Worm (Caenorhabditis elegans) whole organism, young adult: Measurements from ENCODE around the gene K06B4.15.
"Not testable (repeated sequence)": the region's sequence is repeated elsewhere in the genome, so short reads cannot be mapped to it uniquely, and the experiment has no call there.

Experiments used
- F10E7.11 ChIP-seq: sonication (generic microtip); optimal IDR thresholded peaks from 2 replicates; lab custom pipeline; 2017; ENCODE audit warnings: mild to moderate bottlenecking, missing genetic modification characterization, moderate library complexity, missing compliant biosample characterization
- F33H1.4 ChIP-seq: fragments of 200-800 bp; sonication (Bioruptor generic); IDR thresholded peaks from 2 replicates; pipeline ENCODE4 v1.3.6; 2022; ENCODE audit warnings: missing genetic modification reagents, missing genetic modification characterization, missing compliant biosample characterization
- F55B11.4 ChIP-seq: sonication (generic microtip); optimal IDR thresholded peaks from 2 replicates; lab custom pipeline; 2016; ENCODE audit warnings: missing compliant biosample characterization, missing genetic modification characterization, borderline replicate concordance; ENCODE audit not compliant: insufficient read depth
- T07F8.4 ChIP-seq: sonication (generic microtip); optimal IDR thresholded peaks from 2 replicates; lab custom pipeline; 2016; ENCODE audit warnings: mild to moderate bottlenecking, missing genetic modification characterization, moderate library complexity, missing compliant biosample characterization
- Y53F4B.3 ChIP-seq: fragments of 200-800 bp; sonication (Bioruptor generic); IDR thresholded peaks from 2 replicates; pipeline ENCODE4 v1.3.6; 2022; ENCODE audit warnings: missing genetic modification reagents, missing genetic modification characterization, missing compliant biosample characterization
- Y67H2A.10 ChIP-seq: fragments of 200-800 bp; sonication (Bioruptor generic); conservative IDR thresholded peaks from 2 replicates; pipeline ENCODE4 v1.3.6; 2022; ENCODE audit warnings: missing genetic modification reagents, missing genetic modification characterization, missing compliant biosample characterization
- Y79H2A.3 ChIP-seq: fragments of 200-800 bp; sonication (Bioruptor generic); conservative IDR thresholded peaks from 2 replicates; pipeline ENCODE4 v1.3.6; 2022; ENCODE audit warnings: missing genetic modification reagents, missing genetic modification characterization, missing compliant biosample characterization
- ama-1 ChIP-seq, 3 experiments: fragments of 150-350 bp in 1 of 3; sonication (generic microtip) in 2 of 3; optimal IDR thresholded peaks; 2 replicates each; lab custom pipeline; 2014 to 2018; ENCODE audit warnings: missing biosample characterization in 2 of 3, missing genetic modification characterization in 2 of 3, missing genetic modification reagents in 2 of 3
- aptf-3 ChIP-seq: fragments of 200-800 bp; sonication (Bioruptor generic); IDR thresholded peaks from 2 replicates; pipeline ENCODE4 v1.3.6; 2022; ENCODE audit warnings: missing genetic modification characterization, missing compliant biosample characterization
- atf-7 ChIP-seq: sonication (generic microtip); optimal IDR thresholded peaks from 2 replicates; lab custom pipeline; 2017; ENCODE audit warnings: mild to moderate bottlenecking, missing genetic modification characterization, missing compliant biosample characterization
- attf-3 ChIP-seq: fragments of 200-800 bp; sonication (Bioruptor generic); conservative IDR thresholded peaks from 2 replicates; pipeline ENCODE4 v1.3.6; 2022; ENCODE audit warnings: missing genetic modification reagents, missing genetic modification characterization, missing compliant biosample characterization
- attf-6 ChIP-seq: fragments of 200-800 bp; sonication (Bioruptor generic); IDR thresholded peaks from 2 replicates; pipeline ENCODE4 v1.3.6; 2022; ENCODE audit warnings: missing genetic modification reagents, missing genetic modification characterization, missing compliant biosample characterization
- ccch-3 ChIP-seq: fragments of 200-800 bp; sonication (Bioruptor generic); optimal IDR thresholded peaks from 2 replicates; lab custom pipeline; 2018; ENCODE audit warnings: mild to moderate bottlenecking, missing genetic modification characterization, missing compliant biosample characterization
- cebp-1 ChIP-seq, 2 experiments: fragments of 200-800 bp in 1 of 2; sonication (Bioruptor generic) in 1 of 2; sonication (generic microtip) in 1 of 2; IDR thresholded peaks in 1 of 2; optimal IDR thresholded peaks in 1 of 2; 2 replicates each; pipeline versions ENCODE4 v1.3.6 to Lab custom; 2017 to 2022; ENCODE audit warnings: missing compliant biosample characterization in 2 of 2, missing genetic modification characterization in 2 of 2, mild to moderate bottlenecking in 1 of 2, missing genetic modification reagents in 1 of 2, moderate library complexity in 1 of 2
- ceh-40 ChIP-seq: fragments of 200-800 bp; sonication (Bioruptor generic); IDR thresholded peaks from 2 replicates; pipeline ENCODE4 v1.3.6; 2022; ENCODE audit warnings: missing genetic modification characterization, missing compliant biosample characterization
- ceh-58 ChIP-seq: fragments of 200-800 bp; sonication (Bioruptor generic); IDR thresholded peaks from 2 replicates; pipeline ENCODE4 v1.3.6; 2022; ENCODE audit warnings: missing genetic modification characterization, missing compliant biosample characterization
- dpl-1 ChIP-seq: fragments of 150-350 bp; optimal IDR thresholded peaks from 2 replicates; lab custom pipeline; 2014; ENCODE audit warnings: missing biosample characterization, missing genetic modification reagents, missing genetic modification characterization
- egl-18 ChIP-seq: fragments of 200-800 bp; sonication (Bioruptor generic); IDR thresholded peaks from 2 replicates; pipeline ENCODE4 v1.3.6; 2022; ENCODE audit warnings: missing genetic modification reagents, missing genetic modification characterization, missing compliant biosample characterization
- ekl-4 ChIP-seq: fragments of 200-800 bp; sonication (Bioruptor generic); IDR thresholded peaks from 2 replicates; pipeline ENCODE4 v1.3.6; 2022; ENCODE audit warnings: missing genetic modification reagents, missing genetic modification characterization, missing compliant biosample characterization
- ets-4 ChIP-seq: fragments of 200-800 bp; sonication (Bioruptor generic); optimal IDR thresholded peaks from 2 replicates; lab custom pipeline; 2018; ENCODE audit warnings: mild to moderate bottlenecking, missing genetic modification characterization, missing compliant biosample characterization
- fkh-3 ChIP-seq: sonication (generic microtip); optimal IDR thresholded peaks from 2 replicates; lab custom pipeline; 2016; ENCODE audit warnings: mild to moderate bottlenecking, missing genetic modification characterization, missing compliant biosample characterization
- gei-17 ChIP-seq: fragments of 200-800 bp; sonication (Bioruptor generic); optimal IDR thresholded peaks from 2 replicates; lab custom pipeline; 2018; ENCODE audit warnings: mild to moderate bottlenecking, missing genetic modification characterization, missing compliant biosample characterization
- hsf-1 ChIP-seq: fragments of 200-800 bp; sonication (Bioruptor generic); IDR thresholded peaks from 2 replicates; pipeline ENCODE4 v1.3.6; 2022; ENCODE audit warnings: missing genetic modification reagents, missing genetic modification characterization, missing compliant biosample characterization
- lsy-27 ChIP-seq: sonication (generic microtip); optimal IDR thresholded peaks from 2 replicates; lab custom pipeline; 2017; ENCODE audit warnings: missing genetic modification characterization, mild to moderate bottlenecking, missing compliant biosample characterization, antibody characterized with exemption, missing genotype, borderline replicate concordance; ENCODE audit not compliant: insufficient read depth
- madf-3 ChIP-seq: fragments of 200-800 bp; sonication (Bioruptor generic); IDR thresholded peaks from 2 replicates; pipeline ENCODE4 v1.3.6; 2022; ENCODE audit warnings: missing genetic modification reagents, missing genetic modification characterization, missing compliant biosample characterization
- nhr-179 ChIP-seq: sonication (generic microtip); optimal IDR thresholded peaks from 2 replicates; lab custom pipeline; 2016; ENCODE audit warnings: mild to moderate bottlenecking, missing genetic modification characterization, missing compliant biosample characterization
- nhr-80 ChIP-seq: sonication (generic microtip); optimal IDR thresholded peaks from 2 replicates; lab custom pipeline; 2016; ENCODE audit warnings: missing genetic modification characterization, missing compliant biosample characterization
- nhr-90 ChIP-seq: sonication (generic microtip); optimal IDR thresholded peaks from 2 replicates; lab custom pipeline; 2016; ENCODE audit warnings: missing genotype, mild to moderate bottlenecking, missing genetic modification characterization, missing compliant biosample characterization
- pbrm-1 ChIP-seq: fragments of 200-800 bp; sonication (Bioruptor generic); IDR thresholded peaks from 2 replicates; pipeline ENCODE4 v1.3.6; 2022; ENCODE audit warnings: missing genetic modification reagents, missing genetic modification characterization, missing compliant biosample characterization
- pha-4 ChIP-seq: fragments of 150-350 bp; sonication (generic microtip); optimal IDR thresholded peaks from 2 replicates; lab custom pipeline; 2014; ENCODE audit warnings: missing biosample characterization, missing genetic modification reagents, missing genetic modification characterization
- sdz-38 ChIP-seq: sonication (generic microtip); optimal IDR thresholded peaks from 2 replicates; lab custom pipeline; 2016; ENCODE audit warnings: missing genotype, missing genetic modification characterization, missing compliant biosample characterization
- tlf-1 ChIP-seq: fragments of 200-800 bp; sonication (Bioruptor generic); optimal IDR thresholded peaks from 2 replicates; lab custom pipeline; 2018; ENCODE audit warnings: mild to moderate bottlenecking, missing genetic modification characterization, missing compliant biosample characterization
- xnd-1 ChIP-seq: sonication (generic microtip); optimal IDR thresholded peaks from 2 replicates; lab custom pipeline; 2016; ENCODE audit warnings: missing genotype, missing genetic modification reagents, missing genetic modification characterization, missing compliant biosample characterization
- zfh-2 ChIP-seq: fragments of 200-800 bp; sonication (Bioruptor generic); conservative IDR thresholded peaks from 2 replicates; pipeline ENCODE4 v1.3.6; 2022; ENCODE audit warnings: missing genetic modification reagents, missing genetic modification characterization, missing compliant biosample characterization
- ztf-18 ChIP-seq: sonication (generic microtip); optimal IDR thresholded peaks from 2 replicates; lab custom pipeline; 2016; ENCODE audit warnings: missing genotype, mild to moderate bottlenecking, missing genetic modification characterization, missing compliant biosample characterization

K06B4.15 gene

ce11 chrV:15647536-15648085 is 22.6 kb upstream of the K06B4.15 start, which contains the start of the genes C55A1.7 and C55A1.6:
TSS of gene C55A1.7 (minus strand) at chrV:15647636.
TSS of gene C55A1.6 (plus strand) at chrV:15648035.
- TF ChIP-seq aptf-3 (GFP tag; lab: Robert Waterston, UW); atf-7; egl-18 (GFP tag; lab: Robert Waterston, UW): not testable (repeated sequence)

- TF ChIP-seq ceh-58, result no peak
- no peak for TF ChIP-seq pbrm-1
- TF ChIP-seq Y79H2A.3, result no peak
- no peak for TF ChIP-seq pha-4 (tag; lab: Kevin White, UChicago)
- no peak for TF ChIP-seq Y67H2A.10 (GFP tag; lab: Robert Waterston, UW)
- TF ChIP-seq hsf-1 (GFP tag; lab: Robert Waterston, UW), result no peak
- TF ChIP-seq zfh-2 (GFP tag; lab: Robert Waterston, UW), result no peak
- TF ChIP-seq dpl-1 (GFP tag; lab: Kevin White, UChicago), result no peak
- no peak for TF ChIP-seq ccch-3 (GFP tag; lab: Kevin White, UChicago)
- TF ChIP-seq xnd-1, result no peak
- no peak for TF ChIP-seq nhr-80 (tag; lab: Kevin White, UChicago)
- no peak for TF ChIP-seq nhr-179 (tag; lab: Kevin White, UChicago)
- TF ChIP-seq ets-4, result no peak
- TF ChIP-seq F33H1.4, result no peak
- no peak for TF ChIP-seq F55B11.4
Observed at ce11 chrV:15650167-15650566, 20.1 kb upstream of the K06B4.15 start, which contains the start of gene sru-42. TSS of gene sru-42 (plus strand) at chrV:15650467.

ce11 chrV:15652147-15652546 is 18.1 kb upstream of the K06B4.15 start:
- TF ChIP-seq ekl-4 (GFP tag; lab: Robert Waterston, UW) (peak; percentile 49; the same call in 1 of the 2 replicates), fkh-3 (no peak), cebp-1 (GFP tag; IDR thresholded peaks at IDR 0.05; lab: Robert Waterston, UW) (no peak), cebp-1 (tag; optimal IDR thresholded peaks at IDR 0.05; lab: Kevin White, UChicago) (peak; percentile 42), attf-3 (GFP tag; lab: Robert Waterston, UW) (0 out of 2 replicates have a peak, but pooled peaks have one; percentile 27), hsf-1 (GFP tag; lab: Robert Waterston, UW) (no peak), attf-6 (GFP tag; lab: Robert Waterston, UW) (0 out of 2 replicates have a peak, but pooled peaks have one; percentile 15)

ce11 chrV:15654124-15654523 is 16.1 kb upstream of the K06B4.15 start, which contains the start of gene F53E4.2:
TSS of gene F53E4.2 (plus strand) at chrV:15654424.
- TF ChIP-seq attf-3 (GFP tag; lab: Robert Waterston, UW) (no peak), gei-17 (GFP tag; lab: Kevin White, UChicago) (no peak), nhr-90 (tag; lab: Kevin White, UChicago) (no peak), lsy-27 (tag; lab: Kevin White, UChicago) (no peak), sdz-38 (tag; lab: Kevin White, UChicago) (no peak), fkh-3 (no peak), zfh-2 (GFP tag; lab: Robert Waterston, UW) (no peak), ztf-18 (tag; lab: Kevin White, UChicago) (no peak), madf-3 (GFP tag; lab: Robert Waterston, UW) (no peak), F10E7.11 (tag; lab: Kevin White, UChicago) (no peak), egl-18 (GFP tag; lab: Robert Waterston, UW) (no peak), tlf-1 (GFP tag; lab: Kevin White, UChicago) (no peak), hsf-1 (GFP tag; lab: Robert Waterston, UW) (no peak), xnd-1 (no peak), ama-1 (optimal IDR thresholded peaks at IDR 0.05; lab: Kevin White, UChicago) (no peak), ama-1 (GFP tag; optimal IDR thresholded peaks at IDR 0.05; lab: Kevin White, UChicago) (no peak), T07F8.4 (tag; lab: Kevin White, UChicago) (no peak), Y53F4B.3 (GFP tag; lab: Robert Waterston, UW) (no peak), ceh-40 (GFP tag; lab: Robert Waterston, UW) (no peak), ceh-58 (no peak)
